Fruit fly (Drosophila melanogaster) whole organism, adult: Measurements from ENCODE around the gene Lint-O.

Experiments
- CG11617 ChIP-seq: fragments of 200-800 bp; sonication (Bioruptor generic); optimal IDR thresholded peaks from 2 replicates; lab custom pipeline; 2017; ENCODE audit warnings: mild to moderate bottlenecking, missing biosample characterization, missing genetic modification reagents, missing genetic modification characterization
- CG12768 ChIP-seq: fragments of 200-800 bp; sonication (Bioruptor generic); optimal IDR thresholded peaks from 2 replicates; lab custom pipeline; 2017; ENCODE audit warnings: missing biosample characterization, missing genetic modification characterization, mild to moderate bottlenecking, moderate library complexity, missing genetic modification reagents
- CG14711 ChIP-seq: fragments of 200-800 bp; sonication (Bioruptor generic); optimal IDR thresholded peaks from 2 replicates; lab custom pipeline; 2018; ENCODE audit warnings: missing biosample characterization, mild to moderate bottlenecking, missing genetic modification characterization, moderate library complexity
- CG1620 ChIP-seq: fragments of 200-800 bp; sonication (Bioruptor generic); optimal IDR thresholded peaks from 2 replicates; lab custom pipeline; 2016; ENCODE audit warnings: missing biosample characterization, missing genetic modification characterization
- CG33017 ChIP-seq: fragments of 200-800 bp; sonication (Bioruptor generic); optimal IDR thresholded peaks from 2 replicates; lab custom pipeline; 2018; ENCODE audit warnings: missing biosample characterization, mild to moderate bottlenecking, missing genetic modification characterization, moderate library complexity
- CG5204 ChIP-seq: fragments of 200-800 bp; sonication (Bioruptor generic); optimal IDR thresholded peaks from 2 replicates; lab custom pipeline; 2016; ENCODE audit warnings: missing biosample characterization, missing genetic modification characterization
- CG7045 ChIP-seq: fragments of 200-800 bp; sonication (Bioruptor generic); optimal IDR thresholded peaks from 2 replicates; lab custom pipeline; 2017; ENCODE audit warnings: missing biosample characterization, mild to moderate bottlenecking, missing genetic modification characterization
- CG7101 ChIP-seq: fragments of 200-800 bp; sonication (Bioruptor generic); optimal IDR thresholded peaks from 2 replicates; lab custom pipeline; 2018; ENCODE audit warnings: missing biosample characterization, mild to moderate bottlenecking, missing genetic modification characterization, moderate library complexity
- Clk ChIP-seq: fragments of 200-800 bp; sonication (Bioruptor generic); optimal IDR thresholded peaks from 2 replicates; lab custom pipeline; 2017; ENCODE audit warnings: missing biosample characterization, missing genetic modification characterization
- Crg-1 ChIP-seq: fragments of 200-800 bp; sonication (Bioruptor generic); optimal IDR thresholded peaks from 2 replicates; lab custom pipeline; 2016; ENCODE audit warnings: missing biosample characterization, missing genetic modification characterization
- Hr96 ChIP-seq: fragments of 200-800 bp; sonication (Bioruptor generic); optimal IDR thresholded peaks from 2 replicates; lab custom pipeline; 2016; ENCODE audit warnings: missing biosample characterization, missing genetic modification characterization
- Mnt ChIP-seq: fragments of 200-800 bp; sonication (Bioruptor generic); optimal IDR thresholded peaks from 2 replicates; lab custom pipeline; 2016; ENCODE audit warnings: missing biosample characterization, mild to moderate bottlenecking, missing genetic modification characterization
- bab1 ChIP-seq: fragments of 200-800 bp; sonication (Bioruptor generic); optimal IDR thresholded peaks from 3 replicates; lab custom pipeline; 2019; ENCODE audit warnings: missing biosample characterization, mild to moderate bottlenecking, missing genetic modification characterization, moderate library complexity
- cic ChIP-seq: fragments of 200-800 bp; sonication (Bioruptor generic); optimal IDR thresholded peaks from 2 replicates; lab custom pipeline; 2017; ENCODE audit warnings: missing biosample characterization, mild to moderate bottlenecking, missing genetic modification characterization, moderate library complexity
- cnc ChIP-seq, 2 experiments: fragments of >200 bp; optimal IDR thresholded peaks; 2 replicates each; lab custom pipeline; 2017
- kay ChIP-seq: fragments of 200-800 bp; sonication (Bioruptor generic); peaks from one replicate; lab custom pipeline; 2016; ENCODE audit warnings: missing biosample characterization, missing genetic modification characterization, borderline replicate concordance
- ovo ChIP-seq: fragments of 200-800 bp; sonication (Bioruptor generic); optimal IDR thresholded peaks from 2 replicates; lab custom pipeline; 2016; ENCODE audit warnings: missing biosample characterization, missing genetic modification characterization
- pad ChIP-seq: fragments of 200-800 bp; sonication (Bioruptor generic); optimal IDR thresholded peaks from 3 replicates; lab custom pipeline; 2017; ENCODE audit warnings: missing biosample characterization, missing genetic modification characterization, mild to moderate bottlenecking, moderate library complexity, missing genetic modification reagents
- tj ChIP-seq: fragments of 200-800 bp; sonication (Bioruptor generic); optimal IDR thresholded peaks from 3 replicates; lab custom pipeline; 2017; ENCODE audit warnings: missing biosample characterization, mild to moderate bottlenecking, missing genetic modification characterization, moderate library complexity
- toe ChIP-seq: fragments of 200-800 bp; sonication (Bioruptor generic); optimal IDR thresholded peaks from 2 replicates; lab custom pipeline; 2016; ENCODE audit warnings: missing biosample characterization, missing genetic modification characterization

Gene Lint-O

dm6 chrX:2743601-2744000 lies 45.1 kb downstream of the Lint-O start:
- TF ChIP-seq pad (no peak), ovo (GFP tag; lab: Kevin White, UChicago) (no peak), CG14711 (tag; lab: Kevin White, UChicago) (no peak), Hr96 (no peak), cnc (optimal IDR thresholded peaks at IDR 0.05; lab: Kevin White, UChicago) (no peak), Mnt (GFP tag; lab: Kevin White, UChicago) (no peak), CG11617 (GFP tag; lab: Kevin White, UChicago) (no peak)

DNA sequence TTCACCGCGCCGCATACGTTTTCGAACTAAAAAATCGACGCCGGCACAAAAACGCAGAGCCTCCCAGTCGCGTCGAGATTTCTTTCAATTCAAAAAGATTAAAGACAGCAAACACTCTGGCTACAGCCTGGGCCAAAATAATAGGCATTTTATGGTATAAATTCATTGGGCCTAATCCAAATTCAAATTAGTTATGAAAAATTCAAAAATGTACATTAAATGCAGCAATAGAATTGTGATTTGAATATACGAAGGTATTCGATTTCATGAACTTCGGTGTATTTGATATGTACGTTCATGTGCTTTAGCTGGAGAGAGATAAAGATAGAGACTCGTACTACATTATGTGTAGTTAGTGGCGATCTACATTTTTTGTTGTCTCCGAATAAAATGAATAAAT lies 45.5 kb downstream of the Lint-O start, which contains the start of gene Syx4:
Gene Syx4 (minus strand): TSS at position 35 of the 400 bp plus-strand sequence.
- TF ChIP-seq cic (GFP tag; lab: Kevin White, UChicago) = peak; percentile 81
- peak; percentile 97 for TF ChIP-seq CG7101
- peak; percentile 57 for TF ChIP-seq bab1 (GFP tag; lab: Kevin White, UChicago)
- peak; percentile 77 for TF ChIP-seq Clk (GFP tag; lab: Kevin White, UChicago)
- TF ChIP-seq CG12768 (GFP tag; lab: Kevin White, UChicago) = peak; percentile 88
- peak; percentile 75 for TF ChIP-seq CG5204 (GFP tag; lab: Kevin White, UChicago)
- peak; percentile 56 for TF ChIP-seq toe (GFP tag; lab: Kevin White, UChicago)
- TF ChIP-seq CG1620 (GFP tag; lab: Kevin White, UChicago) = peak; percentile 47
- TF ChIP-seq CG14711 (tag; lab: Kevin White, UChicago) = peak; percentile 93
- TF ChIP-seq CG11617 (GFP tag; lab: Kevin White, UChicago) = peak; percentile 91
- no peak for TF ChIP-seq cnc (optimal IDR thresholded peaks at IDR 0.05; lab: Kevin White, UChicago)
- TF ChIP-seq CG7045 (GFP tag; lab: Kevin White, UChicago) = peak; percentile 90
- TF ChIP-seq kay (GFP tag; lab: Kevin White, UChicago) = peak; percentile 90
- TF ChIP-seq Hr96 = peak; percentile 84
- TF ChIP-seq Mnt (GFP tag; lab: Kevin White, UChicago) = peak; percentile 85
- TF ChIP-seq CG33017 (tag; lab: Kevin White, UChicago) = peak; percentile 95
- peak; percentile 82 for TF ChIP-seq pad
- TF ChIP-seq tj = peak; percentile 67
- peak; percentile 17 for TF ChIP-seq ovo (GFP tag; lab: Kevin White, UChicago)
- peak; percentile 80 for TF ChIP-seq Crg-1 (GFP tag; lab: Kevin White, UChicago)

DNA sequence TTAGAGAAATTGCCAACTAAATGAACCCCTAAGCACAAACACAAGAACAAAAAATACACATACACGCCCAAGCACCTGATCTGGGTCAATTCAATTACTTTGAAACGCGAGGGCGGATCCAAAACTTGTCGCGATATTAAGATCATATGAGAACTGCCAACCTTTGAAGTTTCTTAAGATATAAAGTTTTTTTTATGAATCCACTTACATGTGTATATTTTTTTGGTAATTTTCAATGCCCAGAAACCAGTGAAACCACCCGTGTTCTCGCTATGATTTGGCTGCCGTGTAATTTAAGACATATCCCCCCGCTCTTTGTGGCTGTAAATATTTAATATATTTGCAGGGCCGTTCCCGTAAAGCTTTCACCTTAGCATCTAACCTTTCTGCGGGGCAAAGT lies 51.2 kb downstream of the Lint-O start:
- TF ChIP-seq pad = no peak
- TF ChIP-seq tj = no peak
- no peak for TF ChIP-seq CG11617 (GFP tag; lab: Kevin White, UChicago)
- no peak for TF ChIP-seq CG12768 (GFP tag; lab: Kevin White, UChicago)
- TF ChIP-seq toe (GFP tag; lab: Kevin White, UChicago) = no peak
- TF ChIP-seq Hr96 = no peak
